Worm (Caenorhabditis elegans) whole organism, early embryonic: Measurements from ENCODE around the gene Y15E3A.4.

Experiments used
- B0310.2 ChIP-seq: sonication (generic microtip); optimal IDR thresholded peaks from 2 replicates; lab custom pipeline; 2016; ENCODE audit warnings: mild to moderate bottlenecking, missing genetic modification characterization, missing compliant biosample characterization
- aly-1 ChIP-seq: sonication (generic microtip); optimal IDR thresholded peaks from 2 replicates; lab custom pipeline; 2016; ENCODE audit warnings: missing genetic modification characterization, missing compliant biosample characterization
- ama-1 ChIP-seq: fragments of 150-350 bp; optimal IDR thresholded peaks from 2 replicates; lab custom pipeline; 2014
- hmg-4 ChIP-seq: fragments of 200-800 bp; sonication (Bioruptor generic); optimal IDR thresholded peaks from 2 replicates; lab custom pipeline; 2018; ENCODE audit warnings: mild to moderate bottlenecking, missing genetic modification characterization, missing compliant biosample characterization
- tra-4 ChIP-seq: sonication (generic microtip); optimal IDR thresholded peaks from 2 replicates; lab custom pipeline; 2017; ENCODE audit warnings: missing genetic modification characterization, missing compliant biosample characterization

ce11 chrX:15372772-15373171, 42.0 kb downstream of the Y15E3A.4 start:
- no peak for TF ChIP-seq ama-1 (lab: Kevin White, UChicago)
- no peak for TF ChIP-seq B0310.2
- TF ChIP-seq aly-1 (tag; lab: Kevin White, UChicago) = no peak
- TF ChIP-seq hmg-4 (GFP tag; lab: Kevin White, UChicago) = no peak
- TF ChIP-seq tra-4 (tag; lab: Kevin White, UChicago) = no peak
